Fruit fly (Drosophila melanogaster) S2 (cell line): ENCODE measurements around the gene CG3308.

Experiments used
- CG8478 ChIP-seq: fragments of >200 bp; optimal IDR thresholded peaks from 2 replicates; lab custom pipeline; 2018
- CTCF ChIP-seq, 2 experiments: fragments of >200 bp; optimal IDR thresholded peaks; 2 replicates each; lab custom pipeline; 2018

DNA sequence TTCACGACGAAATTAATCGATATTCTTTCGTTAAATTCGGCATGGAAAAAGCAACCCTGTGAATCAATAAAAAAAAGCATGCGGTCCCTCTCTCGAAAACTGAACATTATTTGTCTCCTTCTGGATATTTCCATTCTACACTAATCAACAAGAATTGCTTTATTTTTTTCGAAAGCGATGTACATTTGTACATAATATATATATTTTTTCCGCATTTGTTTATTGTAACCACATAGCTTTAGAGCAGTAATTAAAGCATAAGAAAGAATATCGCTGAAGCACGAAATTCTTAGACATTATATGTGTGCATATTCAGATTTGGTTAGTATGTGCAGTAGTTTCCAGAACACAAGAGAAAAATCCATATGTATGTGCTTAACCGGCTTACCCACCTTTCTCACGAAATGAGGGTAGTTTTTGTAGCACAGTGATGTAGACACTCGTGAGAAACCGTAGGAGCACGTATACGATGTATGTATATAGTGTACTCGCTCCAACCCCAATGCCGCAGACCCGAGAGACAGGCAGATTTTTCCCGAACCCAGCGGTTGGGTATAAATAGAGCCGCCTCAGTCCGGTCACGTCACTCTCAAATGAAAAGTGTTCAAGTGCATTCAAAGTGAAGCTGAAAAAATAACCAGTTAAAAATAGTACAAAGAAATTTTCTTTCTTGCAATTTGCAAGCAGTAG, 22.6 kb upstream of the CG3308 start:
- no peak for TF ChIP-seq CTCF (optimal IDR thresholded peaks at IDR 0.05; lab: Kevin White, UChicago)
- TF ChIP-seq CG8478: no peak
